Worm (Caenorhabditis elegans): ENCODE measurements around the gene D1086.10.

DNA sequence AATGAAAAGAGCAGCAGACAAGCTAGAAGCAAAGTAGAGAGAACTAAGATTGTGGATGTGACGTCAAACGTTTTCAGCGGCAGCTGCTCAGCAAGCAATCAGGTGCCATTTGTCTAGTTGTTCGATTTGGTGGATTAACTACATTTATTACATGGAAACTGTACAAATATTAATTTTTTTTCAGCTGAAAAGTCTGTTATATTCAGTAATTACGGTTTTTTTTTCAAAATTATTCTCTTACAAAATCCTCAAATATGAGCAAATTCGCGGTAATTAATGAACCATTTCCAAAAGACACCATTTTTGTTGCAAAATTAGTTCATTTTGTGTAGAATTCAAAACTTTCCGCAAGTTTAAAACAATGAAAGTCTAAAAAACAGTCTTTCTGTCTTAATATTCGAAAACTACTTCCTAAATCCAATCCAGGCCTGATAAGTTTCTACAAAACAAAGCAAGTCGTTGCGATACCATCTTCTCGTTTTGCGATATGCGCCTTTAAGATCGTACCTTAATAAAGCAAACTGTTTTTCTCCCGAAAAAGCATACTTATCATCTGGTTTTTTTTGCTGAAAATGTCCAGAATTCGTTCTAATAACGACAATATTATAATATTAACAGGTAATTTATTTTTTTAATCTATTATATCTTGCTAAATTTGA is 7.9 kb downstream of the D1086.10 start, which contains the start of the genes D1086.5 and him-5:
- TF ChIP-seq hmg-4 (GFP tag; optimal IDR thresholded peaks at IDR 0.05) (no peak), sea-1 (GFP tag; conservative IDR thresholded peaks at IDR 0.05) (no peak), ets-7 (tag; optimal IDR thresholded peaks at IDR 0.05) (no peak), pes-1 (GFP tag; IDR thresholded peaks at IDR 0.05) (no peak), tra-4 (tag; optimal IDR thresholded peaks at IDR 0.05) (no peak), ama-1 (optimal IDR thresholded peaks at IDR 0.05) (no peak)

Measured in whole organism, early embryonic.